Worm (Caenorhabditis elegans) whole organism, L1 larva: ENCODE results near the gene F41E6.17.

Source experiments
- C16A3.4 ChIP-seq: fragments of 150-350 bp; optimal IDR thresholded peaks from 2 replicates; lab custom pipeline; 2014; ENCODE audit warnings: missing biosample characterization, missing genetic modification characterization
- C34B4.2 ChIP-seq: sonication (generic microtip); optimal IDR thresholded peaks from 2 replicates; lab custom pipeline; 2017; ENCODE audit warnings: mild to moderate bottlenecking, missing genetic modification characterization, missing compliant biosample characterization
- F16B12.6 ChIP-seq: fragments of 150-350 bp; optimal IDR thresholded peaks from 2 replicates; lab custom pipeline; 2014; ENCODE audit warnings: missing biosample characterization, missing genetic modification characterization
- Y116A8C.19 ChIP-seq: sonication (generic microtip); optimal IDR thresholded peaks from 2 replicates; lab custom pipeline; 2016; ENCODE audit warnings: missing compliant biosample characterization, missing genetic modification characterization, borderline replicate concordance
- ceh-8 ChIP-seq: fragments of 200-800 bp; sonication (Bioruptor generic); optimal IDR thresholded peaks from 2 replicates; lab custom pipeline; 2018; ENCODE audit warnings: mild to moderate bottlenecking, missing genetic modification characterization, moderate library complexity, missing compliant biosample characterization
- ceh-82 ChIP-seq, 3 experiments: fragments of 150-350 bp in 1 of 3; sonication (generic microtip) in 2 of 3; optimal IDR thresholded peaks; 2 replicates each; lab custom pipeline; 2014 to 2017; ENCODE audit warnings: missing biosample characterization in 3 of 3, missing genetic modification characterization in 3 of 3
- ceh-88 ChIP-seq: fragments of 200-800 bp; sonication (Bioruptor generic); IDR thresholded peaks from 2 replicates; pipeline ENCODE4 v1.3.6; 2022; ENCODE audit warnings: missing genetic modification characterization, missing compliant biosample characterization
- ceh-90 ChIP-seq: sonication (generic microtip); optimal IDR thresholded peaks from 2 replicates; lab custom pipeline; 2016; ENCODE audit warnings: missing genetic modification characterization, missing compliant biosample characterization
- ces-1 ChIP-seq: fragments of 150-350 bp; optimal IDR thresholded peaks from 2 replicates; lab custom pipeline; 2014; ENCODE audit warnings: missing biosample characterization, missing genetic modification reagents, missing genetic modification characterization
- dpl-1 ChIP-seq, 3 experiments: fragments of 150-350 bp in 2 of 3; sonication (generic microtip) in 1 of 3; optimal IDR thresholded peaks; 2 replicates each; lab custom pipeline; 2014 to 2017; ENCODE audit warnings: missing biosample characterization in 3 of 3, missing genetic modification characterization in 3 of 3, missing genetic modification reagents in 3 of 3
- dsc-1 ChIP-seq: sonication (generic microtip); optimal IDR thresholded peaks from 2 replicates; lab custom pipeline; 2016; ENCODE audit warnings: mild to moderate bottlenecking, missing genetic modification characterization, missing compliant biosample characterization
- efl-1 ChIP-seq, 4 experiments: fragments of 150-350 bp; optimal IDR thresholded peaks in 3 of 4; peaks in 1 of 4; 1 replicate in 1 of 4; 2 replicates in 3 of 4; lab custom pipeline; 2014; ENCODE audit warnings: missing biosample characterization in 2 of 4, missing genetic modification characterization in 2 of 4, missing genetic modification reagents in 2 of 4
- egl-27 ChIP-seq, 2 experiments: fragments of 150-350 bp in 1 of 2; sonication (generic microtip); optimal IDR thresholded peaks; 3 replicates each; lab custom pipeline; 2017 to 2018; ENCODE audit warnings: missing biosample characterization in 2 of 2, missing genetic modification characterization in 2 of 2, missing genetic modification reagents in 2 of 2
- elt-2 ChIP-seq: sonication (generic microtip); optimal IDR thresholded peaks from 2 replicates; lab custom pipeline; 2016; ENCODE audit warnings: missing genetic modification characterization, mild to moderate bottlenecking, inconsistent platforms, missing compliant biosample characterization, missing genetic modification reagents
- elt-3 ChIP-seq, 6 experiments: fragments of 150-350 bp in 1 of 6; sonication (generic microtip); optimal IDR thresholded peaks; 2 replicates each; lab custom pipeline; 2017 to 2018; ENCODE audit warnings: missing biosample characterization in 6 of 6, missing genetic modification characterization in 6 of 6, inconsistent platforms in 1 of 6
- ets-5 ChIP-seq: fragments of 200-800 bp; sonication (Bioruptor generic); IDR thresholded peaks from 2 replicates; pipeline ENCODE4 v1.3.6; 2022; ENCODE audit warnings: missing genetic modification characterization, missing compliant biosample characterization
- fkh-8 ChIP-seq: sonication (generic microtip); optimal IDR thresholded peaks from 2 replicates; lab custom pipeline; 2016; ENCODE audit warnings: mild to moderate bottlenecking, missing genetic modification characterization, missing compliant biosample characterization
- hlh-4 ChIP-seq: sonication (generic microtip); optimal IDR thresholded peaks from 2 replicates; lab custom pipeline; 2016; ENCODE audit warnings: mild to moderate bottlenecking, missing genetic modification characterization, missing compliant biosample characterization
- irx-1 ChIP-seq: sonication (generic microtip); optimal IDR thresholded peaks from 2 replicates; lab custom pipeline; 2016; ENCODE audit warnings: missing genetic modification characterization, missing compliant biosample characterization
- lin-14 ChIP-seq: fragments of 200-800 bp; sonication (Bioruptor generic); optimal IDR thresholded peaks from 2 replicates; lab custom pipeline; 2018; ENCODE audit warnings: mild to moderate bottlenecking, missing genetic modification characterization, moderate library complexity, missing compliant biosample characterization
- lir-3 ChIP-seq: sonication (generic microtip); optimal IDR thresholded peaks from 2 replicates; lab custom pipeline; 2016; ENCODE audit warnings: mild to moderate bottlenecking, missing genetic modification characterization, moderate library complexity, missing compliant biosample characterization; ENCODE audit not compliant: poor library complexity
- lsy-2 ChIP-seq, 2 experiments: fragments of 150-350 bp; optimal IDR thresholded peaks; 2 replicates each; lab custom pipeline; 2014; ENCODE audit warnings: missing biosample characterization in 2 of 2, missing genetic modification characterization in 2 of 2
- mab-9 ChIP-seq: fragments of 200-800 bp; sonication (Bioruptor generic); IDR thresholded peaks from 2 replicates; pipeline ENCODE4 v1.3.6; 2022; ENCODE audit warnings: missing genetic modification reagents, missing genetic modification characterization, missing compliant biosample characterization
- mdl-1 ChIP-seq, 2 experiments: fragments of 150-350 bp; optimal IDR thresholded peaks; 2 replicates each; lab custom pipeline; 2014 to 2017; ENCODE audit warnings: missing biosample characterization in 2 of 2, missing genetic modification characterization in 2 of 2, inconsistent platforms in 1 of 2
- mef-2 ChIP-seq: fragments of 150-350 bp; optimal IDR thresholded peaks from 2 replicates; lab custom pipeline; 2014; ENCODE audit warnings: missing biosample characterization, missing genetic modification characterization
- mep-1 ChIP-seq: fragments of 150-350 bp; optimal IDR thresholded peaks from 2 replicates; lab custom pipeline; 2014; ENCODE audit warnings: missing biosample characterization, missing genetic modification characterization
- nhr-12 ChIP-seq: sonication (generic microtip); optimal IDR thresholded peaks from 2 replicates; lab custom pipeline; 2017; ENCODE audit warnings: missing biosample characterization, missing genetic modification characterization
- nhr-20 ChIP-seq: sonication (generic microtip); optimal IDR thresholded peaks from 2 replicates; lab custom pipeline; 2016; ENCODE audit warnings: mild to moderate bottlenecking, missing genetic modification characterization, missing compliant biosample characterization
- nhr-237 ChIP-seq: fragments of 150-350 bp; optimal IDR thresholded peaks from 2 replicates; lab custom pipeline; 2014; ENCODE audit warnings: missing biosample characterization, missing genetic modification characterization
- nhr-47 ChIP-seq: sonication (generic microtip); optimal IDR thresholded peaks from 2 replicates; lab custom pipeline; 2016; ENCODE audit warnings: mild to moderate bottlenecking, missing genetic modification characterization, moderate library complexity, missing compliant biosample characterization
- nhr-71 ChIP-seq: sonication (generic microtip); optimal IDR thresholded peaks from 2 replicates; lab custom pipeline; 2016; ENCODE audit warnings: mild to moderate bottlenecking, missing genetic modification characterization, moderate library complexity, missing compliant biosample characterization
- nhr-84 ChIP-seq: sonication (generic microtip); optimal IDR thresholded peaks from 2 replicates; lab custom pipeline; 2017; ENCODE audit warnings: missing biosample characterization, missing genetic modification characterization
- nhr-90 ChIP-seq: sonication (generic microtip); optimal IDR thresholded peaks from 2 replicates; lab custom pipeline; 2016; ENCODE audit warnings: mild to moderate bottlenecking, missing genetic modification characterization, missing compliant biosample characterization; ENCODE audit not compliant: poor library complexity
- pax-3 ChIP-seq: fragments of 200-800 bp; sonication (Bioruptor generic); optimal IDR thresholded peaks from 2 replicates; lab custom pipeline; 2018; ENCODE audit warnings: mild to moderate bottlenecking, missing genetic modification characterization, moderate library complexity, missing compliant biosample characterization
- skn-1 ChIP-seq: fragments of 150-350 bp; optimal IDR thresholded peaks from 2 replicates; lab custom pipeline; 2014; ENCODE audit warnings: missing biosample characterization, missing genetic modification characterization
- snpc-4 ChIP-seq: fragments of 150-350 bp; optimal IDR thresholded peaks from 2 replicates; lab custom pipeline; 2014; ENCODE audit warnings: missing biosample characterization, missing genetic modification characterization
- snu-23 ChIP-seq: sonication (generic microtip); optimal IDR thresholded peaks from 2 replicates; lab custom pipeline; 2016; ENCODE audit warnings: missing genetic modification characterization, missing compliant biosample characterization
- sox-4 ChIP-seq: sonication (generic microtip); optimal IDR thresholded peaks from 2 replicates; lab custom pipeline; 2016; ENCODE audit warnings: missing genetic modification characterization, missing compliant biosample characterization
- sptf-1 ChIP-seq: fragments of 150-350 bp; optimal IDR thresholded peaks from 2 replicates; lab custom pipeline; 2014; ENCODE audit warnings: missing biosample characterization, missing genetic modification characterization
- swsn-7 ChIP-seq: sonication (generic microtip); optimal IDR thresholded peaks from 2 replicates; lab custom pipeline; 2016; ENCODE audit warnings: missing genetic modification characterization, missing compliant biosample characterization
- tbx-2 ChIP-seq: sonication (generic microtip); optimal IDR thresholded peaks from 2 replicates; lab custom pipeline; 2016; ENCODE audit warnings: missing genetic modification characterization, missing compliant biosample characterization
- tlp-1 ChIP-seq: fragments of 150-350 bp; optimal IDR thresholded peaks from 2 replicates; lab custom pipeline; 2014; ENCODE audit warnings: missing biosample characterization, missing genetic modification characterization
- unc-130 ChIP-seq: fragments of 150-350 bp; optimal IDR thresholded peaks from 2 replicates; lab custom pipeline; 2017; ENCODE audit warnings: missing biosample characterization, missing genetic modification characterization, inconsistent platforms
- unc-30 ChIP-seq: sonication (generic microtip); optimal IDR thresholded peaks from 2 replicates; lab custom pipeline; 2017; ENCODE audit warnings: missing biosample characterization, missing genetic modification characterization
- unc-62 ChIP-seq: fragments of 150-350 bp; optimal IDR thresholded peaks from 2 replicates; lab custom pipeline; 2014; ENCODE audit warnings: missing biosample characterization, missing genetic modification reagents, missing genetic modification characterization
- unc-86 ChIP-seq: sonication (generic microtip); optimal IDR thresholded peaks from 2 replicates; lab custom pipeline; 2016; ENCODE audit warnings: missing genetic modification characterization, missing compliant biosample characterization
- unc-98 ChIP-seq: fragments of 200-800 bp; sonication (Bioruptor generic); IDR thresholded peaks from 2 replicates; pipeline ENCODE4 v1.3.6; 2022; ENCODE audit warnings: missing genetic modification characterization, missing compliant biosample characterization
- ztf-11 ChIP-seq, 2 experiments: sonication (generic microtip); optimal IDR thresholded peaks; 2 replicates each; lab custom pipeline; 2016 to 2017; ENCODE audit warnings: missing genetic modification characterization in 2 of 2, missing biosample characterization in 1 of 2, missing compliant biosample characterization in 1 of 2

Gene F41E6.17

ce11 chrV:8662056-8663006 is 38.4 kb downstream of the F41E6.17 start (continued):
- TF ChIP-seq nhr-90 (tag; lab: Kevin White, UChicago) (peak; percentile 85), Y116A8C.19 (no peak), mab-9 (GFP tag; lab: Robert Waterston, UW) (no peak), elt-2 (no peak), unc-86 (tag; lab: Kevin White, UChicago) (no peak), C16A3.4 (tag; lab: Kevin White, UChicago) (peak; percentile 34), egl-27 (tag; optimal IDR thresholded peaks at IDR 0.05; lab: Kevin White, UChicago) (no peak), ces-1 (GFP tag; lab: Kevin White, UChicago) (no peak), dpl-1 (GFP tag; optimal IDR thresholded peaks at IDR 0.05; lab: Kevin White, UChicago) (no peak), tlp-1 (tag; lab: Kevin White, UChicago) (no peak), nhr-71 (peak; percentile 86), nhr-20 (peak; percentile 86)

- TF ChIP-seq pax-3 (tag; lab: Kevin White, UChicago) (no peak), lsy-2 (tag; optimal IDR thresholded peaks at IDR 0.05; lab: Kevin White, UChicago) (peak in 1 of 2 experiments; percentile 14), ces-1 (GFP tag; lab: Kevin White, UChicago) (no peak), ceh-82 (tag; optimal IDR thresholded peaks at IDR 0.05; lab: Kevin White, UChicago) (peak in 2 of 3 experiments; percentile 14 to 33), ceh-90 (no peak), irx-1 (peak; percentile 10), F16B12.6 (tag; lab: Kevin White, UChicago) (no peak), tbx-2 (peak; percentile 43), swsn-7 (tag; lab: Kevin White, UChicago) (peak; percentile 39), efl-1 (optimal IDR thresholded peaks at IDR 0.05; lab: Kevin White, UChicago) (peak in 1 of 2 experiments; percentile 16), efl-1 (GFP tag; optimal IDR thresholded peaks at IDR 0.05 in 1 of 2; lab: Kevin White, UChicago) (peak in 1 of 2 experiments; percentile 51), lir-3 (no peak), snu-23 (GFP tag; lab: Kevin White, UChicago) (peak; percentile 7), dsc-1 (tag; lab: Kevin White, UChicago) (peak; percentile 45), ceh-88 (GFP tag; lab: Robert Waterston, UW) (no peak), elt-3 (tag; optimal IDR thresholded peaks at IDR 0.05; lab: Kevin White, UChicago) (no peak), nhr-84 (tag; lab: Kevin White, UChicago) (no peak), nhr-71 (peak; percentile 67), mdl-1 (tag; optimal IDR thresholded peaks at IDR 0.05; lab: Kevin White, UChicago) (no peak), unc-62 (GFP tag; lab: Kevin White, UChicago) (no peak), mab-9 (GFP tag; lab: Robert Waterston, UW) (no peak), nhr-237 (tag; lab: Kevin White, UChicago) (no peak), fkh-8 (tag; lab: Kevin White, UChicago) (peak; percentile 70), C34B4.2 (tag; lab: Kevin White, UChicago) (no peak), ets-5 (GFP tag; lab: Robert Waterston, UW) (no peak), mep-1 (peak; percentile 18), unc-130 (tag; lab: Kevin White, UChicago) (no peak), snpc-4 (tag; lab: Kevin White, UChicago) (peak; percentile 7), skn-1 (tag; lab: Kevin White, UChicago) (no peak), sox-4 (no peak), elt-2 (no peak), mef-2 (tag; lab: Kevin White, UChicago) (no peak), nhr-12 (tag; lab: Kevin White, UChicago) (no peak), ztf-11 (tag; optimal IDR thresholded peaks at IDR 0.05; lab: Kevin White, UChicago) (no peak), sptf-1 (tag; lab: Kevin White, UChicago) (no peak), dpl-1 (GFP tag; optimal IDR thresholded peaks at IDR 0.05; lab: Kevin White, UChicago) (no peak), unc-98 (GFP tag; lab: Robert Waterston, UW) (no peak), lin-14 (GFP tag; lab: Kevin White, UChicago) (peak; percentile 91), ceh-8 (GFP tag; lab: Kevin White, UChicago) (no peak), unc-30 (no peak), hlh-4 (tag; lab: Kevin White, UChicago) (no peak), C16A3.4 (tag; lab: Kevin White, UChicago) (no peak), nhr-47 (tag; lab: Kevin White, UChicago) (peak; percentile 40)
These were observed 39.1 kb downstream of the F41E6.17 start for ce11 chrV:8663023-8663422.
